Worm (Caenorhabditis elegans): ENCODE data around the gene rnp-9.
A peak's percentile ranks its signal among the peaks of the same experiment; 100 is the strongest.

The rnp-9 gene

DNA sequence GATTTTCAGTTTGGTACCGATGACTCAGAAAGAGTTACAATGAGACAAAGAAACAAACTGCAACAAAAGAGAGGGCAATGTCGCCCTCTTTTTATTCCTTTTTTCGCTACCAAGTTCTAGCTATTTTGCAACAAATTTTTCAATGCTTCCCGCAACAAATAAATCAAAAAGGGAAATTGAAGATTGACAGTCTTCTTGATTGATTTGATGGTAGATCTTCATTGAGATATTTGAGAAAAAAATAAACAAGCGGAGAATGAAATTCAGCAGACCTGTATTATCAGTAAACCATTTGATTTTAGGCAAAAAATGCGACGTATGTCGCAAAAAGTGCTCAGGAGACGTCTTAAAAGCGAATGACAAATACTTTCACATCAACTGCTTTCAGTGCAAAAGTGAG is 19.9 kb upstream of the rnp-9 start:
- TF ChIP-seq fos-1 (tag; optimal IDR thresholded peaks at IDR 0.05) = no peak
- TF ChIP-seq egl-13 (tag; optimal IDR thresholded peaks at IDR 0.05) = no peak
- TF ChIP-seq unc-62 (GFP tag; optimal IDR thresholded peaks at IDR 0.05) = peak; percentile 35
- TF ChIP-seq blmp-1 (tag; optimal IDR thresholded peaks at IDR 0.05) = peak; percentile 93
- TF ChIP-seq efl-1 (optimal IDR thresholded peaks at IDR 0.05) = no peak
- TF ChIP-seq efl-1 (GFP tag; optimal IDR thresholded peaks at IDR 0.05 in 1 of 2) = peak in 1 of 2 experiments; percentile 80
- no peak for TF ChIP-seq skn-1 (tag; optimal IDR thresholded peaks at IDR 0.05)
- no peak for TF ChIP-seq ets-5 (GFP tag; IDR thresholded peaks at IDR 0.05)
- TF ChIP-seq aly-2 (tag; optimal IDR thresholded peaks at IDR 0.05) = no peak
- TF ChIP-seq sup-37 (GFP tag; optimal IDR thresholded peaks at IDR 0.05) = no peak
- no peak for TF ChIP-seq ceh-63 (GFP tag; optimal IDR thresholded peaks at IDR 0.05)
- TF ChIP-seq elt-3 (tag; optimal IDR thresholded peaks at IDR 0.05) = peak in 1 of 6 experiments; percentile 3
- TF ChIP-seq nhr-85 (tag) = peak; percentile 45

DNA sequence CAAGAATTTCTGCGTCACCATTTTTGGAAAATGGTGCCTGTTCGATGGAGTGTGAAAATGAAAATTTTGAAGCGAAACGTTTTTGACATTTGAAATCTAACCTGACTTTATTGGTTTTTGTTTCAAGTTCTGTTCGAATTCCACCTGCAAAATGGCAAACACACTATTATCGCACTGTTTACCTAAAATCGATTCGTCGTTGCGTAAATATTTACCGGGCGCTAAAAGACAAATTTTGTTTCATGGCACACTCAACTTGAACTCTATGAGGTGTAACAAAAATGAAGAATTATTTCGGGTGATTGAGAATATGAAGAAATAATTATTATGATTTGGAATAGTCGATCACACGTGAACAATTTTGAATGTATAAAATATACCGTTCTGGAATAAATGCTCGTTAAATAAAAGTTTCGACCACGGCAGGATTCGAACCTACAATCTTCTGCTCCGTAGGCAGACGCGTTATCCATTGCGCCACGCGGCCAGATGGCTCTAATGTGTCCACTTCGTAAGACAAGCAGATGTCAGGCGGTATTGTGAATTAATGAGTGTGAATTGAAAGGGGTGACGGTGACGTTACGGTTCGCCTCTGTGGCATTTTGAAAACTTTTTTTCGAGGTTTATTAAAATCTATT is 18.8 kb upstream of the rnp-9 start:
- no peak for TF ChIP-seq lin-15B (tag; optimal IDR thresholded peaks at IDR 0.05)
- TF ChIP-seq nhr-20 (tag; optimal IDR thresholded peaks at IDR 0.05) = peak; percentile 12
- no peak for TF ChIP-seq efl-3 (GFP tag; optimal IDR thresholded peaks at IDR 0.05)
- TF ChIP-seq lin-14 (GFP tag; optimal IDR thresholded peaks at IDR 0.05) = peak; percentile 33
- no peak for TF ChIP-seq ztf-4 (tag; optimal IDR thresholded peaks at IDR 0.05)
- TF ChIP-seq Y116A8C.19 (tag; optimal IDR thresholded peaks at IDR 0.05; ENCODE audit: borderline replicate concordance) = no peak
- TF ChIP-seq nhr-12 (tag; optimal IDR thresholded peaks at IDR 0.05) = no peak
- no peak for TF ChIP-seq aly-2 (tag; optimal IDR thresholded peaks at IDR 0.05)
- TF ChIP-seq unc-130 (tag; optimal IDR thresholded peaks at IDR 0.05) = no peak
- TF ChIP-seq fos-1 (tag; optimal IDR thresholded peaks at IDR 0.05) = no peak
- TF ChIP-seq nhr-47 (tag; optimal IDR thresholded peaks at IDR 0.05) = no peak
- TF ChIP-seq nhr-85 (tag) = peak; percentile 51
- no peak for TF ChIP-seq nhr-237 (tag; optimal IDR thresholded peaks at IDR 0.05)
- TF ChIP-seq ceh-63 (GFP tag; optimal IDR thresholded peaks at IDR 0.05) = no peak
- no peak for TF ChIP-seq isw-1 (GFP tag; IDR thresholded peaks at IDR 0.05)
- TF ChIP-seq unc-62 (GFP tag; optimal IDR thresholded peaks at IDR 0.05) = no peak
- TF ChIP-seq hlh-17 (GFP tag; optimal IDR thresholded peaks at IDR 0.05; ENCODE audit: borderline replicate concordance) = no peak
- TF ChIP-seq xbp-1 (tag; optimal IDR thresholded peaks at IDR 0.05) = no peak
- no peak for TF ChIP-seq unc-98 (GFP tag; IDR thresholded peaks at IDR 0.05)
- TF ChIP-seq unc-86 (tag; optimal IDR thresholded peaks at IDR 0.05) = no peak
- TF ChIP-seq C34B4.2 (tag; optimal IDR thresholded peaks at IDR 0.05) = no peak
- no peak for TF ChIP-seq nhr-77 (tag; optimal IDR thresholded peaks at IDR 0.05)
- no peak for TF ChIP-seq irx-1 (tag; optimal IDR thresholded peaks at IDR 0.05)
- TF ChIP-seq mef-2 (tag; optimal IDR thresholded peaks at IDR 0.05) = no peak
- peak; percentile 16 for TF ChIP-seq snu-23 (GFP tag; optimal IDR thresholded peaks at IDR 0.05)
- TF ChIP-seq mdl-1 (tag; optimal IDR thresholded peaks at IDR 0.05) = no peak
- no peak for TF ChIP-seq nhr-11 (tag; optimal IDR thresholded peaks at IDR 0.05)
- peak; percentile 9 for TF ChIP-seq elt-2 (tag; optimal IDR thresholded peaks at IDR 0.05)
- no peak for TF ChIP-seq jun-1 (tag; optimal IDR thresholded peaks at IDR 0.05)
- no peak for TF ChIP-seq pag-3 (tag; optimal IDR thresholded peaks at IDR 0.05; ENCODE audit: borderline replicate concordance, insufficient read depth)
- no peak for TF ChIP-seq ces-1 (GFP tag; optimal IDR thresholded peaks at IDR 0.05)
- no peak for TF ChIP-seq sup-37 (GFP tag; optimal IDR thresholded peaks at IDR 0.05)
- no peak for TF ChIP-seq ceh-90 (tag; optimal IDR thresholded peaks at IDR 0.05)
- no peak for TF ChIP-seq F16B12.6 (tag; optimal IDR thresholded peaks at IDR 0.05)
- no peak for TF ChIP-seq tbx-2 (tag; optimal IDR thresholded peaks at IDR 0.05)
- TF ChIP-seq nhr-71 (tag; optimal IDR thresholded peaks at IDR 0.05) = peak; percentile 35
- peak; percentile 1 for TF ChIP-seq mep-1 (tag; optimal IDR thresholded peaks at IDR 0.05)
- no peak for TF ChIP-seq dpl-1 (GFP tag; optimal IDR thresholded peaks at IDR 0.05)
- no peak for TF ChIP-seq ceh-82 (tag; optimal IDR thresholded peaks at IDR 0.05)
- no peak for TF ChIP-seq aha-1 (tag; optimal IDR thresholded peaks at IDR 0.05)
- TF ChIP-seq fkh-10 (GFP tag; optimal IDR thresholded peaks at IDR 0.05) = no peak
- no peak for TF ChIP-seq lsy-2 (tag; optimal IDR thresholded peaks at IDR 0.05)
- TF ChIP-seq C04F5.9 (tag; optimal IDR thresholded peaks at IDR 0.05) = no peak
- peak in 1 of 2 experiments; percentile 18 for TF ChIP-seq egl-27 (tag; optimal IDR thresholded peaks at IDR 0.05)

All from whole organism, L1 larva.